Worm (Caenorhabditis elegans) whole organism, early embryonic: ENCODE results near the gene set-4.

ENCODE experiments used
- ama-1 ChIP-seq: fragments of 150-350 bp; optimal IDR thresholded peaks from 2 replicates; lab custom pipeline; 2014
- ceh-13 ChIP-seq: fragments of 200-800 bp; sonication (Bioruptor generic); optimal IDR thresholded peaks from 2 replicates; lab custom pipeline; 2018; ENCODE audit warnings: mild to moderate bottlenecking, missing genetic modification characterization, missing compliant biosample characterization
- ets-7 ChIP-seq: sonication (generic microtip); optimal IDR thresholded peaks from 2 replicates; lab custom pipeline; 2016; ENCODE audit warnings: missing genotype, missing genetic modification characterization, missing compliant biosample characterization
- flt-1 ChIP-seq: fragments of 200-800 bp; sonication (Bioruptor generic); IDR thresholded peaks from 2 replicates; pipeline ENCODE4 v1.3.6; 2022; ENCODE audit warnings: missing genetic modification characterization, missing compliant biosample characterization
- hmbx-1 ChIP-seq: sonication (generic microtip); optimal IDR thresholded peaks from 2 replicates; lab custom pipeline; 2016; ENCODE audit warnings: mild to moderate bottlenecking, missing genetic modification characterization, missing compliant biosample characterization
- tbx-37 ChIP-seq: fragments of 200-800 bp; sonication (Bioruptor generic); conservative IDR thresholded peaks from 2 replicates; pipeline ENCODE4 v1.3.6; 2022; ENCODE audit warnings: missing genetic modification reagents, missing genetic modification characterization, missing compliant biosample characterization
- tra-4 ChIP-seq: sonication (generic microtip); optimal IDR thresholded peaks from 2 replicates; lab custom pipeline; 2017; ENCODE audit warnings: missing genetic modification characterization, missing compliant biosample characterization

- no peak for TF ChIP-seq ets-7 (tag; lab: Kevin White, UChicago)
- TF ChIP-seq tbx-37 (GFP tag; lab: Robert Waterston, UW): no peak
- no peak for TF ChIP-seq tra-4 (tag; lab: Kevin White, UChicago)
- no peak for TF ChIP-seq flt-1
- TF ChIP-seq ceh-13 (GFP tag; lab: Kevin White, UChicago): no peak
- no peak for TF ChIP-seq hmbx-1 (tag; lab: Kevin White, UChicago)
- TF ChIP-seq ama-1 (lab: Kevin White, UChicago): no peak
Observed at ce11 chrII:6281002-6281401, 50.1 kb downstream of the set-4 start, which contains the start of gene scly-1.
